Fruit fly (Drosophila melanogaster) whole organism, adult: ENCODE measurements around the gene Cep135.

Experiments
- CG14711 ChIP-seq: fragments of 200-800 bp; sonication (Bioruptor generic); optimal IDR thresholded peaks from 2 replicates; lab custom pipeline; 2018; ENCODE audit warnings: missing biosample characterization, mild to moderate bottlenecking, missing genetic modification characterization, moderate library complexity
- CG1620 ChIP-seq: fragments of 200-800 bp; sonication (Bioruptor generic); optimal IDR thresholded peaks from 2 replicates; lab custom pipeline; 2016; ENCODE audit warnings: missing biosample characterization, missing genetic modification characterization
- CG33017 ChIP-seq: fragments of 200-800 bp; sonication (Bioruptor generic); optimal IDR thresholded peaks from 2 replicates; lab custom pipeline; 2018; ENCODE audit warnings: missing biosample characterization, mild to moderate bottlenecking, missing genetic modification characterization, moderate library complexity
- bab1 ChIP-seq: fragments of 200-800 bp; sonication (Bioruptor generic); optimal IDR thresholded peaks from 3 replicates; lab custom pipeline; 2019; ENCODE audit warnings: missing biosample characterization, mild to moderate bottlenecking, missing genetic modification characterization, moderate library complexity
- cnc ChIP-seq, 2 experiments: fragments of >200 bp; optimal IDR thresholded peaks; 2 replicates each; lab custom pipeline; 2017
- kay ChIP-seq: fragments of 200-800 bp; sonication (Bioruptor generic); peaks from one replicate; lab custom pipeline; 2016; ENCODE audit warnings: missing biosample characterization, missing genetic modification characterization, borderline replicate concordance

DNA sequence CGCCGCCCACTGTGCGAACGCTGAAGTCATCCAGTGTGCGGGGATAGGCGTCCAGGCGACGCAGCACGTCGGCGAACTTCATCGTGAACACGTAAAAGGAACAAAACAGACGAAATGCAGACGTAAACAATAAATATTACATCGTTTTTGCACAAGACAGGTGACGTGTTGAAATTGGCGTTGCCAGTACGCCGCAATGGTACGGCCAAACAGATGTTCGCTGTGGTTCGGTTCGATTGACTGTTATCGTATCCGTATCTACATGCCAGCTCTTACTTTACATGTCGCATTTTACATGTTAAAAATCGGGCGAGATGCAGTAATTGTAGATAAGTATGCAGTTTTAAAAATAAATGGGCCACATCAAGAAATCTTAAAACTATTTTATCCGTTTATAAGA lies 46.9 kb downstream of the Cep135 start, which contains the start of gene CG7011:
- TF ChIP-seq kay (GFP tag; lab: Kevin White, UChicago) (no peak), bab1 (GFP tag; lab: Kevin White, UChicago) (no peak), cnc (optimal IDR thresholded peaks at IDR 0.05; lab: Kevin White, UChicago) (peak in 1 of 2 experiments; percentile 21), CG1620 (GFP tag; lab: Kevin White, UChicago) (no peak), CG33017 (tag; lab: Kevin White, UChicago) (no peak), CG14711 (tag; lab: Kevin White, UChicago) (no peak)
